Worm (Caenorhabditis elegans) whole organism, L2 larva: ENCODE results near the gene C17E7.9.

Source experiments
- F13H6.1 ChIP-seq: sonication (generic microtip); optimal IDR thresholded peaks from 2 replicates; lab custom pipeline; 2016; ENCODE audit warnings: missing genetic modification characterization, missing compliant biosample characterization
- alr-1 ChIP-seq: fragments of 150-350 bp; optimal IDR thresholded peaks from 2 replicates; lab custom pipeline; 2014; ENCODE audit warnings: missing biosample characterization, missing genetic modification characterization
- ceh-82 ChIP-seq: fragments of 150-350 bp; optimal IDR thresholded peaks from 2 replicates; lab custom pipeline; 2014; ENCODE audit warnings: missing biosample characterization, missing genetic modification characterization
- elt-3 ChIP-seq: sonication (generic microtip); optimal IDR thresholded peaks from 2 replicates; lab custom pipeline; 2017; ENCODE audit warnings: missing biosample characterization, missing genetic modification characterization
- fos-1 ChIP-seq: fragments of 150-350 bp; optimal IDR thresholded peaks from 2 replicates; lab custom pipeline; 2014; ENCODE audit warnings: missing biosample characterization, missing genetic modification characterization
- lsy-2 ChIP-seq, 2 experiments: fragments of 150-350 bp in 1 of 2; sonication (generic microtip) in 1 of 2; optimal IDR thresholded peaks; 2 replicates each; lab custom pipeline; 2014 to 2017; ENCODE audit warnings: missing biosample characterization in 2 of 2, missing genetic modification characterization in 2 of 2
- mbf-1 ChIP-seq: sonication (generic microtip); optimal IDR thresholded peaks from 2 replicates; lab custom pipeline; 2017; ENCODE audit warnings: missing biosample characterization, missing genetic modification characterization
- nhr-12 ChIP-seq: fragments of 150-350 bp; optimal IDR thresholded peaks from 2 replicates; lab custom pipeline; 2014; ENCODE audit warnings: missing biosample characterization, missing genetic modification characterization
- nhr-237 ChIP-seq: fragments of 150-350 bp; optimal IDR thresholded peaks from 2 replicates; lab custom pipeline; 2014; ENCODE audit warnings: missing biosample characterization, missing genetic modification characterization
- nhr-6 ChIP-seq: fragments of 150-350 bp; optimal IDR thresholded peaks from 2 replicates; lab custom pipeline; 2014; ENCODE audit warnings: missing biosample characterization, missing genetic modification characterization
- skn-1 ChIP-seq: sonication (generic microtip); optimal IDR thresholded peaks from 2 replicates; lab custom pipeline; 2017; ENCODE audit warnings: missing biosample characterization, missing genetic modification characterization
- sma-3 ChIP-seq: sonication (generic microtip); optimal IDR thresholded peaks from 2 replicates; lab custom pipeline; 2016; ENCODE audit warnings: missing genetic modification reagents, missing genetic modification characterization, missing compliant biosample characterization
- snpc-4 ChIP-seq: fragments of 150-350 bp; optimal IDR thresholded peaks from 2 replicates; lab custom pipeline; 2014; ENCODE audit warnings: missing biosample characterization, missing genetic modification characterization
- unc-62 ChIP-seq: fragments of 150-350 bp; optimal IDR thresholded peaks from 2 replicates; lab custom pipeline; 2014; ENCODE audit warnings: missing biosample characterization, missing genetic modification reagents, missing genetic modification characterization

DNA sequence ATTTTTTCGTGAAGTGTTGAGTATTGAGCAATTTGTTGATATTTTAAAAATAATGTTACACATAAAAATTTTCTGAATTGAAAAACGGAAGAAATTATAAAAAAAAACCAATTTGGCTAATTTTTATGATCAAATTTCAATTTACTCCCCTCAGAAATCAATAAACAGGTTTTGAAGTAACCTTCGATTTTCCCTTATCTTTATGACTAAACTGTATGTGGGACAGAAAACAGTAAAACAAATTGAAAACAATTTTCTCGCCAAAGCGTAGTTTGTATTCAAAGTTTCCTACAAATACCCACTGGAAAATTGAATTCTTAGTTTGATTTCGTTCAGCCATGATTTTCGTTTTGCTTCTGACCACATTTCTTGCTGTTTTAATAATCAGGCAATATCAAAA lies 48.1 kb upstream of the C17E7.9 start, which contains the start of gene cyp-35B1:
- TF ChIP-seq skn-1 (tag; lab: Kevin White, UChicago) (no peak), sma-3 (no peak), nhr-12 (tag; lab: Kevin White, UChicago) (no peak), nhr-237 (tag; lab: Kevin White, UChicago) (no peak), lsy-2 (tag; optimal IDR thresholded peaks at IDR 0.05; lab: Kevin White, UChicago) (no peak), nhr-6 (no peak), unc-62 (GFP tag; lab: Kevin White, UChicago) (no peak), ceh-82 (tag; lab: Kevin White, UChicago) (no peak), mbf-1 (tag; lab: Kevin White, UChicago) (no peak), alr-1 (tag; lab: Kevin White, UChicago) (no peak), snpc-4 (no peak), elt-3 (tag; lab: Kevin White, UChicago) (no peak), fos-1 (tag; lab: Kevin White, UChicago) (no peak), F13H6.1 (tag; lab: Kevin White, UChicago) (no peak)
